Worm (Caenorhabditis elegans) whole organism, L4/young adult: ENCODE measurements around the gene E04F6.10.

Experiments used
- W03F9.2 ChIP-seq: fragments of 150-350 bp; optimal IDR thresholded peaks from 2 replicates; lab custom pipeline; 2014; ENCODE audit warnings: missing biosample characterization, missing genetic modification characterization
- dao-5 ChIP-seq: sonication (generic microtip); optimal IDR thresholded peaks from 2 replicates; lab custom pipeline; 2016; ENCODE audit warnings: missing genotype, missing genetic modification characterization, moderate library complexity, missing compliant biosample characterization
- him-1 ChIP-seq: sonication (generic microtip); optimal IDR thresholded peaks from 2 replicates; lab custom pipeline; 2016; ENCODE audit warnings: missing genotype, missing genetic modification reagents, missing genetic modification characterization, missing compliant biosample characterization

- TF ChIP-seq W03F9.2 (no peak), him-1 (no peak), dao-5 (tag; lab: Kevin White, UChicago) (no peak)
These were observed 25.8 kb upstream of the E04F6.10 start for ce11 chrII:7242754-7243153.
